Worm (Caenorhabditis elegans) whole organism, L4/young adult: ENCODE measurements around the gene pxn-1.

ENCODE experiments used
- W03F9.2 ChIP-seq: fragments of 150-350 bp; optimal IDR thresholded peaks from 2 replicates; lab custom pipeline; 2014; ENCODE audit warnings: missing biosample characterization, missing genetic modification characterization
- dao-5 ChIP-seq: sonication (generic microtip); optimal IDR thresholded peaks from 2 replicates; lab custom pipeline; 2016; ENCODE audit warnings: missing genotype, missing genetic modification characterization, moderate library complexity, missing compliant biosample characterization

DNA sequence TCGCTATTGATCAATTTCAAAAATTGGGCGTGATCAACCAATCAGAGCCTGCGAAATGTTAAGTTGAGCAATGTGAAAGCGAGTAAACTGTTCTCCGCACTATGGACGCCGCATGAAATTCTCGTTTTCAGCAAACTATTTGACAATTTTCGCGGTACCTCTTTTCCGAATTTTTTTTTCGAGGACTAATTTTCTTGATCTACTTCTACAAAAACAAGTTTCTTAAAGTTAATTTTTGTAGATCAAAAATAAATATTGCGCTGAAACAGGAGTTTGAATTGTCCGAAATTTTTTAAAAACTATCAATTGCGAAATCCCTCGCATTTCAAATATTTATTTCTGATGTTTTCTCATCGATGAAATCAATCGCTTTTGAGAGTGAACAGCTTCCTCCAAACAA, 23.0 kb downstream of the pxn-1 start:
- no peak for TF ChIP-seq dao-5
- TF ChIP-seq W03F9.2 (tag; lab: Kevin White, UChicago), result no peak
